Fruit fly (Drosophila melanogaster) whole organism, embryonic: ENCODE measurements around the gene Pdzd8.

Experiments used
- Asciz ChIP-seq: fragments of 200-800 bp; sonication (Bioruptor generic); optimal IDR thresholded peaks from 2 replicates; lab custom pipeline; 2017; ENCODE audit warnings: missing biosample characterization, mild to moderate bottlenecking, missing genetic modification characterization, missing genetic modification reagents
- Bgb ChIP-seq: fragments of 200-800 bp; sonication (Bioruptor generic); IDR thresholded peaks from 2 replicates; pipeline ENCODE4 v1.3.6; 2022; ENCODE audit warnings: missing biosample characterization, missing genetic modification characterization; ENCODE audit not compliant: partially characterized antibody
- CG11504 ChIP-seq: fragments of 200-800 bp; sonication (Bioruptor generic); optimal IDR thresholded peaks from 3 replicates; lab custom pipeline; 2019; ENCODE audit warnings: missing biosample characterization, mild to moderate bottlenecking, missing genetic modification characterization, moderate library complexity
- CG12155 ChIP-seq: fragments of 200-800 bp; sonication (Bioruptor generic); optimal IDR thresholded peaks from 3 replicates; lab custom pipeline; 2016; ENCODE audit warnings: missing biosample characterization, missing genetic modification characterization
- CG13287 ChIP-seq: fragments of 200-800 bp; sonication (Bioruptor generic); IDR thresholded peaks from 2 replicates; pipeline ENCODE4 v1.3.6; 2022; ENCODE audit warnings: missing biosample characterization, missing genetic modification characterization; ENCODE audit not compliant: partially characterized antibody
- CG1647 ChIP-seq: fragments of 200-800 bp; sonication (Bioruptor generic); optimal IDR thresholded peaks from 3 replicates; lab custom pipeline; 2016; ENCODE audit warnings: missing biosample characterization, missing genetic modification characterization
- CG17186 ChIP-seq: fragments of 200-800 bp; sonication (Bioruptor generic); optimal IDR thresholded peaks from 3 replicates; lab custom pipeline; 2017; ENCODE audit warnings: missing biosample characterization, missing genetic modification reagents, missing genetic modification characterization
- CG2129 ChIP-seq: fragments of 200-800 bp; sonication (Bioruptor generic); IDR thresholded peaks from 2 replicates; pipeline ENCODE4 v1.3.6; 2022; ENCODE audit warnings: missing biosample characterization, missing genetic modification characterization; ENCODE audit not compliant: partially characterized antibody
- CG3838 ChIP-seq: fragments of 200-800 bp; sonication (Bioruptor generic); optimal IDR thresholded peaks from 3 replicates; lab custom pipeline; 2016; ENCODE audit warnings: missing biosample characterization, missing genetic modification characterization
- CG4820 ChIP-seq: fragments of 200-800 bp; sonication (Bioruptor generic); optimal IDR thresholded peaks from 3 replicates; lab custom pipeline; 2016; ENCODE audit warnings: missing biosample characterization, missing genetic modification characterization
- CG7963 ChIP-seq: fragments of 200-800 bp; sonication (Bioruptor generic); IDR thresholded peaks from 3 replicates; pipeline ENCODE4 v1.3.6; 2022; ENCODE audit warnings: missing biosample characterization, missing genetic modification characterization; ENCODE audit not compliant: partially characterized antibody
- CG7987 ChIP-seq: fragments of 200-800 bp; sonication (Bioruptor generic); optimal IDR thresholded peaks from 2 replicates; lab custom pipeline; 2018; ENCODE audit warnings: missing biosample characterization, mild to moderate bottlenecking, missing genetic modification characterization, moderate library complexity
- CG8290 ChIP-seq, 3 experiments: fragments of 200-800 bp; sonication (Bioruptor generic); optimal IDR thresholded peaks; 2 replicates each; lab custom pipeline; 2016 to 2019; ENCODE audit warnings: missing biosample characterization in 3 of 3, missing genetic modification characterization in 3 of 3, mild to moderate bottlenecking in 2 of 3, moderate library complexity in 1 of 3
- CG8924 ChIP-seq: fragments of 200-800 bp; optimal IDR thresholded peaks from 3 replicates; lab custom pipeline; 2019; ENCODE audit warnings: missing biosample characterization, mild to moderate bottlenecking, missing genetic modification characterization, moderate library complexity
- CG9932 ChIP-seq: fragments of 200-800 bp; sonication (Bioruptor generic); IDR thresholded peaks from 2 replicates; pipeline ENCODE4 v1.3.6; 2022; ENCODE audit warnings: missing biosample characterization, missing genetic modification characterization
- CHES-1-like ChIP-seq: fragments of 200-800 bp; sonication (Bioruptor generic); optimal IDR thresholded peaks from 2 replicates; lab custom pipeline; 2016; ENCODE audit warnings: missing biosample characterization, missing genetic modification characterization
- D ChIP-seq, 2 experiments: fragments of 200-800 bp in 1 of 2; fragments of >200 bp in 1 of 2; sonication (Bioruptor generic) in 1 of 2; optimal IDR thresholded peaks; 2 replicates in 1 of 2; 3 replicates in 1 of 2; lab custom pipeline; 2017; ENCODE audit warnings: mild to moderate bottlenecking in 1 of 2, missing biosample characterization in 1 of 2, missing genetic modification characterization in 1 of 2, missing genetic modification reagents in 1 of 2
- Deaf1 ChIP-seq: fragments of 200-800 bp; optimal IDR thresholded peaks from 3 replicates; lab custom pipeline; 2019; ENCODE audit warnings: missing biosample characterization, mild to moderate bottlenecking, missing genetic modification characterization, moderate library complexity
- Dek ChIP-seq: fragments of 200-800 bp; sonication (Bioruptor generic); optimal IDR thresholded peaks from 3 replicates; lab custom pipeline; 2019; ENCODE audit warnings: missing biosample characterization, mild to moderate bottlenecking, missing genetic modification characterization, moderate library complexity
- Ets65A ChIP-seq: fragments of 200-800 bp; sonication (Bioruptor generic); peaks from one replicate; lab custom pipeline; 2016; ENCODE audit warnings: missing biosample characterization, missing genetic modification characterization
- Ets97D ChIP-seq: fragments of 200-800 bp; sonication (Bioruptor generic); optimal IDR thresholded peaks from 3 replicates; lab custom pipeline; 2016; ENCODE audit warnings: missing biosample characterization, missing genetic modification characterization
- HLH54F ChIP-seq: fragments of 200-800 bp; sonication (Bioruptor generic); optimal IDR thresholded peaks from 3 replicates; lab custom pipeline; 2016; ENCODE audit warnings: missing biosample characterization, missing genetic modification characterization
- HLHmδ ChIP-seq: fragments of 200-800 bp; sonication (Bioruptor generic); optimal IDR thresholded peaks from 2 replicates; lab custom pipeline; 2018; ENCODE audit warnings: missing biosample characterization, mild to moderate bottlenecking, missing genetic modification characterization, moderate library complexity
- NC2β ChIP-seq: fragments of 200-800 bp; sonication (Bioruptor generic); optimal IDR thresholded peaks from 2 replicates; lab custom pipeline; 2016; ENCODE audit warnings: missing biosample characterization, missing genetic modification characterization
- Sry-δ ChIP-seq: fragments of 200-800 bp; sonication (Bioruptor generic); optimal IDR thresholded peaks from 2 replicates; lab custom pipeline; 2016; ENCODE audit warnings: missing biosample characterization, missing genetic modification characterization
- Trl ChIP-seq, 3 experiments: fragments of >200 bp in 2 of 3; fragments of 200-800 bp in 1 of 3; sonication (Bioruptor generic) in 1 of 3; optimal IDR thresholded peaks; 2 replicates in 1 of 3; 3 replicates in 2 of 3; lab custom pipeline; 2016 to 2017; ENCODE audit warnings: missing biosample characterization in 1 of 3, missing genetic modification characterization in 1 of 3
- Xbp1 ChIP-seq: fragments of 200-800 bp; sonication (Bioruptor generic); optimal IDR thresholded peaks from 3 replicates; lab custom pipeline; 2016; ENCODE audit warnings: missing biosample characterization, mild to moderate bottlenecking, missing genetic modification characterization
- ab ChIP-seq: fragments of 200-800 bp; sonication (Bioruptor generic); optimal IDR thresholded peaks from 2 replicates; lab custom pipeline; 2016; ENCODE audit warnings: missing biosample characterization, missing genetic modification characterization
- bbx ChIP-seq: fragments of 200-800 bp; sonication (Bioruptor generic); IDR thresholded peaks from 2 replicates; pipeline ENCODE4 v1.3.6; 2022; ENCODE audit warnings: missing biosample characterization, missing genetic modification characterization; ENCODE audit not compliant: partially characterized antibody
- chm ChIP-seq: fragments of 200-800 bp; sonication (Bioruptor generic); IDR thresholded peaks from 2 replicates; pipeline ENCODE4 v1.3.6; 2022; ENCODE audit warnings: missing biosample characterization, missing genetic modification characterization
- dm ChIP-seq: fragments of 200-800 bp; sonication (Bioruptor generic); optimal IDR thresholded peaks from 3 replicates; lab custom pipeline; 2016; ENCODE audit warnings: missing biosample characterization, missing genetic modification characterization
- ems ChIP-seq: fragments of 200-800 bp; sonication (Bioruptor generic); optimal IDR thresholded peaks from 3 replicates; lab custom pipeline; 2016; ENCODE audit warnings: missing biosample characterization, missing genetic modification characterization
- grau ChIP-seq: fragments of 200-800 bp; optimal IDR thresholded peaks from 3 replicates; lab custom pipeline; 2019; ENCODE audit warnings: missing biosample characterization, mild to moderate bottlenecking, missing genetic modification characterization, moderate library complexity
- gt ChIP-seq: fragments of 200-800 bp; sonication (Bioruptor generic); IDR thresholded peaks from 2 replicates; pipeline ENCODE4 v1.3.6; 2022; ENCODE audit warnings: missing biosample characterization, missing genetic modification characterization
- hb ChIP-seq: fragments of 200-800 bp; sonication (Bioruptor generic); IDR thresholded peaks from 3 replicates; pipeline ENCODE4 v1.3.6; 2022; ENCODE audit warnings: missing biosample characterization, missing genetic modification characterization; ENCODE audit not compliant: partially characterized antibody
- inv ChIP-seq: fragments of 200-800 bp; sonication (Bioruptor generic); IDR thresholded peaks from 2 replicates; pipeline ENCODE4 v1.3.6; 2022; ENCODE audit warnings: missing biosample characterization, missing genetic modification characterization; ENCODE audit not compliant: partially characterized antibody
- nau ChIP-seq: fragments of 200-800 bp; sonication (Bioruptor generic); optimal IDR thresholded peaks from 3 replicates; lab custom pipeline; 2017; ENCODE audit warnings: missing biosample characterization, mild to moderate bottlenecking, missing genetic modification characterization, missing genetic modification reagents
- phol ChIP-seq: fragments of 200-800 bp; sonication (Bioruptor generic); optimal IDR thresholded peaks from 3 replicates; lab custom pipeline; 2018; ENCODE audit warnings: missing biosample characterization, mild to moderate bottlenecking, missing genetic modification characterization, moderate library complexity
- row ChIP-seq: fragments of 200-800 bp; sonication (Bioruptor generic); IDR thresholded peaks from 3 replicates; pipeline ENCODE4 v1.3.6; 2022; ENCODE audit warnings: missing biosample characterization, missing genetic modification characterization
- sc ChIP-seq, 3 experiments: fragments of >200 bp in 2 of 3; fragments of 200-800 bp in 1 of 3; sonication (Bioruptor generic) in 1 of 3; optimal IDR thresholded peaks; 2 replicates in 2 of 3; 3 replicates in 1 of 3; lab custom pipeline; 2017; ENCODE audit warnings: mild to moderate bottlenecking in 1 of 3, missing biosample characterization in 1 of 3, missing genetic modification characterization in 1 of 3, missing genetic modification reagents in 1 of 3
- shn ChIP-seq: fragments of 200-800 bp; sonication (Bioruptor generic); optimal IDR thresholded peaks from 3 replicates; lab custom pipeline; 2016; ENCODE audit warnings: missing biosample characterization, missing genetic modification characterization
- sna ChIP-seq: fragments of 200-800 bp; sonication (Bioruptor generic); IDR thresholded peaks from 2 replicates; pipeline ENCODE4 v1.3.6; 2022; ENCODE audit warnings: missing biosample characterization, missing genetic modification characterization; ENCODE audit not compliant: partially characterized antibody
- ssp ChIP-seq: fragments of 200-800 bp; sonication (Bioruptor generic); IDR thresholded peaks from 2 replicates; pipeline ENCODE4 v1.3.6; 2022; ENCODE audit warnings: missing biosample characterization, missing genetic modification characterization
- stwl ChIP-seq: fragments of 200-800 bp; sonication (Bioruptor generic); optimal IDR thresholded peaks from 3 replicates; lab custom pipeline; 2018; ENCODE audit warnings: missing biosample characterization, mild to moderate bottlenecking, missing genetic modification characterization, moderate library complexity
- tll ChIP-seq, 2 experiments: fragments of 200-800 bp in 1 of 2; fragments of >200 bp in 1 of 2; sonication (Bioruptor generic) in 1 of 2; optimal IDR thresholded peaks; 2 replicates each; lab custom pipeline; 2017 to 2019; ENCODE audit warnings: missing biosample characterization in 2 of 2, missing genetic modification characterization in 2 of 2, mild to moderate bottlenecking in 1 of 2, moderate library complexity in 1 of 2
- tna ChIP-seq: fragments of 200-800 bp; sonication (Bioruptor generic); IDR thresholded peaks from 2 replicates; pipeline ENCODE4 v1.3.6; 2022; ENCODE audit warnings: missing biosample characterization, missing genetic modification characterization; ENCODE audit not compliant: partially characterized antibody
- trem ChIP-seq: fragments of 200-800 bp; optimal IDR thresholded peaks from 3 replicates; lab custom pipeline; 2019; ENCODE audit warnings: missing biosample characterization, mild to moderate bottlenecking, missing genetic modification characterization, moderate library complexity
- unc-4 ChIP-seq: fragments of 200-800 bp; sonication (Bioruptor generic); IDR thresholded peaks from 2 replicates; pipeline ENCODE4 v1.3.6; 2022; ENCODE audit warnings: missing biosample characterization, missing genetic modification characterization; ENCODE audit not compliant: partially characterized antibody

Gene Pdzd8

dm6 chrX:11905144-11905543 is 25.5 kb downstream of the Pdzd8 start, which contains the start of gene Upf1 (continued):
- TF ChIP-seq CG2129 (peak; percentile 79), row (GFP tag; lab: Robert Waterston, UW) (peak; percentile 87), CG12155 (GFP tag; lab: Kevin White, UChicago) (no peak), shn (GFP tag; lab: Kevin White, UChicago) (no peak), Ets97D (GFP tag; lab: Kevin White, UChicago) (peak; percentile 36), gt (no peak), HLHmδ (GFP tag; lab: Kevin White, UChicago) (no peak), CG8290 (GFP tag; optimal IDR thresholded peaks at IDR 0.05; lab: Kevin White, UChicago) (peak; percentile 30), CG8290 (tag; optimal IDR thresholded peaks at IDR 0.05; lab: Kevin White, UChicago) (no peak), hb (GFP tag; lab: Robert Waterston, UW) (peak; percentile 86), CG4820 (GFP tag; lab: Kevin White, UChicago) (no peak), ssp (GFP tag; lab: Robert Waterston, UW) (0 out of 2 replicates have a peak, but pooled peaks have one; percentile 8), dm (peak; percentile 15), Sry-δ (peak; percentile 80), HLH54F (GFP tag; lab: Kevin White, UChicago) (no peak), NC2β (GFP tag; lab: Kevin White, UChicago) (no peak), phol (tag; lab: Kevin White, UChicago) (peak; percentile 17), inv (peak; percentile 92), Bgb (GFP tag; lab: Robert Waterston, UW) (peak; percentile 95), CG11504 (tag; lab: Kevin White, UChicago) (no peak), Deaf1 (no peak), tna (GFP tag; lab: Robert Waterston, UW) (peak; percentile 74), sc (optimal IDR thresholded peaks at IDR 0.05; lab: Kevin White, UChicago) (no peak), sc (GFP tag; optimal IDR thresholded peaks at IDR 0.05; lab: Kevin White, UChicago) (no peak), CG17186 (GFP tag; lab: Kevin White, UChicago) (peak; percentile 22), tll (GFP tag; optimal IDR thresholded peaks at IDR 0.05; lab: Kevin White, UChicago) (no peak), CHES-1-like (GFP tag; lab: Kevin White, UChicago) (peak; percentile 18), unc-4 (peak; percentile 85), ems (GFP tag; lab: Kevin White, UChicago) (no peak), nau (no peak), Dek (no peak), ab (GFP tag; lab: Kevin White, UChicago) (no peak), Trl (optimal IDR thresholded peaks at IDR 0.05; lab: Kevin White, UChicago) (no peak), Trl (GFP tag; optimal IDR thresholded peaks at IDR 0.05; lab: Kevin White, UChicago) (no peak), CG7963 (peak; percentile 83), CG8924 (tag; lab: Kevin White, UChicago) (peak; percentile 10), CG9932 (GFP tag; lab: Robert Waterston, UW) (peak; percentile 73), Xbp1 (peak; percentile 29), CG1647 (GFP tag; lab: Kevin White, UChicago) (no peak), sna (peak; percentile 82), Ets65A (peak; percentile 47), trem (tag; lab: Kevin White, UChicago) (peak; percentile 27), CG13287 (peak; percentile 90), chm (GFP tag; lab: Robert Waterston, UW) (no peak), grau (tag; lab: Kevin White, UChicago) (no peak), stwl (tag; lab: Kevin White, UChicago) (peak; percentile 70), CG3838 (GFP tag; lab: Kevin White, UChicago) (no peak), bbx (GFP tag; lab: Robert Waterston, UW) (peak; percentile 93), Asciz (GFP tag; lab: Kevin White, UChicago) (no peak), D (optimal IDR thresholded peaks at IDR 0.05; lab: Kevin White, UChicago) (no peak), D (GFP tag; optimal IDR thresholded peaks at IDR 0.05; lab: Kevin White, UChicago) (no peak), CG7987 (GFP tag; lab: Kevin White, UChicago) (no peak)
